Fruit fly (Drosophila melanogaster) S2 (cell line): ENCODE results near the gene ng1.
"Not testable (repeated sequence)": the region's sequence is repeated elsewhere in the genome, so short reads cannot be mapped to it uniquely, and the experiment has no call there.

ENCODE experiments used
- CG8478 ChIP-seq: fragments of >200 bp; optimal IDR thresholded peaks from 2 replicates; lab custom pipeline; 2018
- CTCF ChIP-seq, 2 experiments: fragments of >200 bp; optimal IDR thresholded peaks; 2 replicates each; lab custom pipeline; 2018

dm6 chrX:3240471-3240870 lies 1.7 kb upstream of the ng1 start, which contains the start of gene ng2:
- TF ChIP-seq CG8478 (lab: Kevin White, UChicago); CTCF (optimal IDR thresholded peaks at IDR 0.05; lab: Kevin White, UChicago): not testable (repeated sequence)
